Comparison of ENCODE assay signal across 4 fruit fly cellular contexts in the genomic region with DNA sequence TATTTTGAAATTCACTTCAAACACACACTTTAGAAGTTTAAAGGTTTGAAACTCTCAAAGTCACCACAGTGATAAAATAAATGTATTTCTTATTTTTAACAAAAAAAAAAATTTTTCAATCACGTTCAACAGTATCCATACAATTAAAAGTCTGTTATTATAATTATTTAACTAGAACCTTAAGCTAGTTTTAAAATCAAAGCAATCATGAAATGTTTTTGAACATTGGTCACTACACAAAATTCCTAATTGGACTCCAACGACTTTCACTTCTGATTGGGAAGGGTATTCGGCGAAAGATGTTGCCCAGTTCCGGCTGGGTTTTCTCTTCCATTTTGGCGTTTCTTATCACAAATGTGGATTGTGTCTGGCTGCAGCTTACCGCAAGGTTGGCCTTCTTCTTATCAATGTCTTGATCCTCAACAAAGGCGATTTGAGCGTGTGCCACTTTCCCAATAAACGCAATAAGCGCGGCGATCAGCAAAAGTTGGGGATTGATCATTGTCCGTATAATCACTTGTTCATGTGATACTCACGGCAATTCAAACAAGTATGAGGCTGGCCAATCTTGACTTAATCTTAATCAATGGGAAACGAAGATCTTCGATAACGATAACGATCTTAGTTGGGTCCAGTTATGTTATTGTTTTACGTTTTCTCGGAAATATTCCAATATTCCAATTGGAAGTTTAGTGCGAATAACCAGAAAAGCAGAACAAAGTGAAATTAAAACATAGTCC.
TF ChIP-seq lines count a peak whose summit lies in the region.

No protein-coding gene starts in this region.

TF ChIP-seq in whole organism, adult, 20 proteins besides CTCF, POLR2A, EP300 and RAD21 (continued from another document):
- TF ChIP-seq pad (GFP tag; optimal IDR thresholded peaks at IDR 0.05; lab: Kevin White, UChicago), result peak; percentile 5
- TF ChIP-seq ovo (GFP tag; optimal IDR thresholded peaks at IDR 0.05; lab: Kevin White, UChicago), result no peak
- TF ChIP-seq CG11617 (GFP tag; optimal IDR thresholded peaks at IDR 0.05; lab: Kevin White, UChicago), result peak; percentile 56

TF ChIP-seq in whole organism, embryonic, 481 proteins besides CTCF, POLR2A, EP300 and RAD21 (continued from another document and continues in another):
- TF ChIP-seq CG8359 (GFP tag; optimal IDR thresholded peaks at IDR 0.05; lab: Kevin White, UChicago; ENCODE audit: borderline replicate concordance) (no peak), cato (GFP tag; optimal IDR thresholded peaks at IDR 0.05; lab: Kevin White, UChicago; ENCODE audit: borderline replicate concordance) (no peak), CG18764 (GFP tag; optimal IDR thresholded peaks at IDR 0.05; lab: Kevin White, UChicago) (peak; percentile 10), row (GFP tag; IDR thresholded peaks at IDR 0.05; lab: Robert Waterston, UW) (peak; percentile 67), ham (GFP tag; IDR thresholded peaks at IDR 0.05; lab: Robert Waterston, UW) (no peak), CG4730 (GFP tag; IDR thresholded peaks at IDR 0.05; lab: Robert Waterston, UW) (no peak), BEAF-32 (GFP tag; optimal IDR thresholded peaks at IDR 0.05; lab: Kevin White, UChicago) (no peak), CG7745 (tag; optimal IDR thresholded peaks at IDR 0.05; lab: Kevin White, UChicago) (no peak), az2 (GFP tag; optimal IDR thresholded peaks at IDR 0.05; lab: Kevin White, UChicago) (peak; percentile 33), gcm (GFP tag; optimal IDR thresholded peaks at IDR 0.05; lab: Kevin White, UChicago) (peak; percentile 24), en (GFP tag; optimal IDR thresholded peaks at IDR 0.05; lab: Kevin White, UChicago) (no peak), CG6791 (GFP tag; IDR thresholded peaks at IDR 0.05; lab: Robert Waterston, UW; ENCODE audit: partially characterized antibody) (0 out of 3 replicates have a peak, but pooled peaks have one; percentile 46), CG11723 (GFP tag; optimal IDR thresholded peaks at IDR 0.05; lab: Kevin White, UChicago) (no peak), CG3065 (GFP tag; optimal IDR thresholded peaks at IDR 0.05; lab: Kevin White, UChicago) (no peak), CG11695 (GFP tag; IDR thresholded peaks at IDR 0.05; lab: Robert Waterston, UW) (no peak), CG1602 (GFP tag; optimal IDR thresholded peaks at IDR 0.05; lab: Kevin White, UChicago) (peak; percentile 11), CG10274 (GFP tag; optimal IDR thresholded peaks at IDR 0.05; lab: Kevin White, UChicago) (peak; percentile 79), CG12219 (GFP tag; optimal IDR thresholded peaks at IDR 0.05; lab: Kevin White, UChicago) (peak; percentile 21), dati (GFP tag; IDR thresholded peaks at IDR 0.05; lab: Robert Waterston, UW) (no peak), CG7987 (GFP tag; optimal IDR thresholded peaks at IDR 0.05; lab: Kevin White, UChicago) (no peak), D19A (tag; optimal IDR thresholded peaks at IDR 0.05; lab: Kevin White, UChicago) (peak; percentile 96), kni (GFP tag; optimal IDR thresholded peaks at IDR 0.05; lab: Kevin White, UChicago) (no peak), CG6654 (GFP tag; optimal IDR thresholded peaks at IDR 0.05; lab: Kevin White, UChicago) (no peak), Hmr (GFP tag; optimal IDR thresholded peaks at IDR 0.05; lab: Kevin White, UChicago) (peak; percentile 40), pros (GFP tag; optimal IDR thresholded peaks at IDR 0.05; lab: Kevin White, UChicago) (peak; percentile 68), CG15514 (GFP tag; optimal IDR thresholded peaks at IDR 0.05; lab: Kevin White, UChicago) (no peak), Med (GFP tag; lab: Kevin White, UChicago) (peak; percentile 77), Kr (GFP tag; optimal IDR thresholded peaks at IDR 0.05; lab: Kevin White, UChicago) (no peak), CG7963 (GFP tag; IDR thresholded peaks at IDR 0.05; lab: Robert Waterston, UW; ENCODE audit: partially characterized antibody) (no peak), Tbp (GFP tag; optimal IDR thresholded peaks at IDR 0.05; lab: Kevin White, UChicago) (no peak), CG4424 (GFP tag; optimal IDR thresholded peaks at IDR 0.05; lab: Kevin White, UChicago) (peak; percentile 42), Opbp (GFP tag; IDR thresholded peaks at IDR 0.05; lab: Robert Waterston, UW; ENCODE audit: partially characterized antibody) (no peak), B-H1 (GFP tag; IDR thresholded peaks at IDR 0.05; lab: Robert Waterston, UW) (no peak), tgo (GFP tag; IDR thresholded peaks at IDR 0.05; lab: Robert Waterston, UW) (no peak), CG10209 (GFP tag; optimal IDR thresholded peaks at IDR 0.05; lab: Kevin White, UChicago) (peak; percentile 38), CG9437 (GFP tag; optimal IDR thresholded peaks at IDR 0.05; lab: Kevin White, UChicago) (peak; percentile 54), CG4617 (GFP tag; optimal IDR thresholded peaks at IDR 0.05; lab: Kevin White, UChicago; ENCODE audit: borderline replicate concordance) (no peak), ci (GFP tag; IDR thresholded peaks at IDR 0.05; lab: Robert Waterston, UW) (no peak), esg (GFP tag; conservative IDR thresholded peaks at IDR 0.05; lab: Robert Waterston, UW) (0 out of 2 replicates have a peak, but pooled peaks have one; percentile 27)

TF ChIP-seq in whole organism, prepupa, 60 proteins besides CTCF, POLR2A, EP300 and RAD21 (continued from another document):
- TF ChIP-seq CG34406 (GFP tag; optimal IDR thresholded peaks at IDR 0.05; lab: Kevin White, UChicago), result peak; percentile 75
- no peak for TF ChIP-seq fd85E (GFP tag; optimal IDR thresholded peaks at IDR 0.05; lab: Kevin White, UChicago)
- TF ChIP-seq CG7368 (GFP tag; optimal IDR thresholded peaks at IDR 0.05; lab: Kevin White, UChicago), result peak; percentile 29
- TF ChIP-seq Hr38 (GFP tag; optimal IDR thresholded peaks at IDR 0.05; lab: Kevin White, UChicago), result no peak
- TF ChIP-seq salr (GFP tag; optimal IDR thresholded peaks at IDR 0.05; lab: Kevin White, UChicago), result peak in 1 of 2 experiments; percentile 60
- TF ChIP-seq CG16779 (tag; optimal IDR thresholded peaks at IDR 0.05; lab: Kevin White, UChicago), result no peak
- TF ChIP-seq CG31627 (GFP tag; optimal IDR thresholded peaks at IDR 0.05; lab: Kevin White, UChicago), result peak; percentile 57
- TF ChIP-seq CG8632 (GFP tag; optimal IDR thresholded peaks at IDR 0.05; lab: Kevin White, UChicago), result peak; percentile 62
- TF ChIP-seq eg (GFP tag; IDR thresholded peaks at IDR 0.05; lab: Robert Waterston, UW), result no peak
- TF ChIP-seq Ets21C (GFP tag; optimal IDR thresholded peaks at IDR 0.05; lab: Kevin White, UChicago), result peak; percentile 64
- peak; percentile 28 for TF ChIP-seq fd59A (GFP tag; optimal IDR thresholded peaks at IDR 0.05; lab: Kevin White, UChicago)
- TF ChIP-seq achi (GFP tag; optimal IDR thresholded peaks at IDR 0.05; lab: Kevin White, UChicago), result peak; percentile 63
- no peak for TF ChIP-seq Gug (GFP tag; IDR thresholded peaks at IDR 0.05; lab: Robert Waterston, UW)
- TF ChIP-seq fkh (GFP tag; optimal IDR thresholded peaks at IDR 0.05; lab: Kevin White, UChicago), result no peak
- peak; percentile 93 for TF ChIP-seq Eip78C (GFP tag; lab: Kevin White, UChicago)
- peak; percentile 5 for TF ChIP-seq dac (GFP tag; optimal IDR thresholded peaks at IDR 0.05; lab: Kevin White, UChicago)
- TF ChIP-seq CG8119 (GFP tag; IDR thresholded peaks at IDR 0.05; lab: Robert Waterston, UW), result peak; percentile 69; the same call in 2 of the 3 replicates
- no peak for TF ChIP-seq Met (GFP tag; optimal IDR thresholded peaks at IDR 0.05; lab: Kevin White, UChicago)
- TF ChIP-seq lz (GFP tag; optimal IDR thresholded peaks at IDR 0.05; lab: Kevin White, UChicago), result peak; percentile 75
- peak; percentile 16 for TF ChIP-seq dsx (GFP tag; optimal IDR thresholded peaks at IDR 0.05; lab: Kevin White, UChicago; ENCODE audit: poor library complexity, severe bottlenecking)
- TF ChIP-seq cyc (GFP tag; optimal IDR thresholded peaks at IDR 0.05; lab: Kevin White, UChicago), result peak; percentile 47
- TF ChIP-seq Ets96B (tag; optimal IDR thresholded peaks at IDR 0.05; lab: Kevin White, UChicago), result peak; percentile 41
- TF ChIP-seq Blimp-1 (GFP tag; optimal IDR thresholded peaks at IDR 0.05; lab: Kevin White, UChicago), result peak; percentile 47
- peak in 1 of 2 experiments; percentile 63 for TF ChIP-seq ss (GFP tag; optimal IDR thresholded peaks at IDR 0.05; lab: Kevin White, UChicago)
- TF ChIP-seq CG10669 (GFP tag; optimal IDR thresholded peaks at IDR 0.05; lab: Kevin White, UChicago), result peak; percentile 57
- TF ChIP-seq CG9139 (GFP tag; optimal IDR thresholded peaks at IDR 0.05; lab: Kevin White, UChicago), result no peak
- TF ChIP-seq Hr4 (GFP tag; optimal IDR thresholded peaks at IDR 0.05; lab: Kevin White, UChicago), result peak; percentile 77
- TF ChIP-seq CG10631 (GFP tag; optimal IDR thresholded peaks at IDR 0.05; lab: Kevin White, UChicago), result peak; percentile 31
- TF ChIP-seq topi (GFP tag; optimal IDR thresholded peaks at IDR 0.05; lab: Kevin White, UChicago), result peak; percentile 77
- no peak for TF ChIP-seq CG4318 (GFP tag; optimal IDR thresholded peaks at IDR 0.05; lab: Kevin White, UChicago)
- peak; percentile 63 for TF ChIP-seq vri (GFP tag; optimal IDR thresholded peaks at IDR 0.05; lab: Kevin White, UChicago)
- peak; percentile 72 for TF ChIP-seq Sox14 (GFP tag; optimal IDR thresholded peaks at IDR 0.05; lab: Kevin White, UChicago)
- peak; percentile 87 for TF ChIP-seq CG32006 (GFP tag; optimal IDR thresholded peaks at IDR 0.05; lab: Kevin White, UChicago)
- TF ChIP-seq Smox (GFP tag; optimal IDR thresholded peaks at IDR 0.05; lab: Kevin White, UChicago), result no peak
- peak; percentile 75 for TF ChIP-seq OdsH (GFP tag; optimal IDR thresholded peaks at IDR 0.05; lab: Kevin White, UChicago)
- TF ChIP-seq net (GFP tag; optimal IDR thresholded peaks at IDR 0.05; lab: Kevin White, UChicago), result peak; percentile 65
- peak; percentile 57 for TF ChIP-seq Sox15 (GFP tag; optimal IDR thresholded peaks at IDR 0.05; lab: Kevin White, UChicago)
- TF ChIP-seq Lpt (GFP tag; optimal IDR thresholded peaks at IDR 0.05; lab: Kevin White, UChicago), result peak; percentile 34
- TF ChIP-seq CG6854 (GFP tag; optimal IDR thresholded peaks at IDR 0.05; lab: Kevin White, UChicago), result peak; percentile 17
- TF ChIP-seq CG6276 (GFP tag; optimal IDR thresholded peaks at IDR 0.05; lab: Kevin White, UChicago), result no peak
- TF ChIP-seq CG15336 (GFP tag; IDR thresholded peaks at IDR 0.05; lab: Robert Waterston, UW), result no peak
- TF ChIP-seq CG3032 (tag; optimal IDR thresholded peaks at IDR 0.05; lab: Kevin White, UChicago), result peak; percentile 59
TF ChIP-seq in whole organism, prepupa: peak in this region for 42.

TF ChIP-seq in whole organism, wandering third instar larva, 38 proteins besides CTCF, POLR2A, EP300 and RAD21 (continued from another document):
- TF ChIP-seq woc (GFP tag; optimal IDR thresholded peaks at IDR 0.05; lab: Kevin White, UChicago), result peak; percentile 69
- TF ChIP-seq Vsx2 (GFP tag; optimal IDR thresholded peaks at IDR 0.05; lab: Kevin White, UChicago; ENCODE audit: partially characterized antibody), result no peak
- no peak for TF ChIP-seq tai (GFP tag; optimal IDR thresholded peaks at IDR 0.05; lab: Kevin White, UChicago)
- TF ChIP-seq dl (GFP tag; optimal IDR thresholded peaks at IDR 0.05; lab: Kevin White, UChicago; ENCODE audit: insufficient read depth in 1 of 2, partially characterized antibody in 2 of 2), result no peak
- no peak for TF ChIP-seq dmrt93B (GFP tag; optimal IDR thresholded peaks at IDR 0.05; lab: Kevin White, UChicago)
- TF ChIP-seq lola (GFP tag; optimal IDR thresholded peaks at IDR 0.05; lab: Kevin White, UChicago), result no peak
- TF ChIP-seq Hr83 (GFP tag; optimal IDR thresholded peaks at IDR 0.05; lab: Kevin White, UChicago; ENCODE audit: poor library complexity, severe bottlenecking), result no peak
- TF ChIP-seq OdsH (GFP tag; optimal IDR thresholded peaks at IDR 0.05; lab: Kevin White, UChicago), result peak; percentile 74
- TF ChIP-seq ey (GFP tag; optimal IDR thresholded peaks at IDR 0.05; lab: Kevin White, UChicago), result peak; percentile 63
